Worm (Caenorhabditis elegans) whole organism, L2 larva: ENCODE measurements around the gene clec-134.

Source experiments
- alr-1 ChIP-seq: fragments of 150-350 bp; optimal IDR thresholded peaks from 2 replicates; lab custom pipeline; 2014; ENCODE audit warnings: missing biosample characterization, missing genetic modification characterization
- ama-1 ChIP-seq: fragments of 150-350 bp; optimal IDR thresholded peaks from 2 replicates; lab custom pipeline; 2018; ENCODE audit warnings: inconsistent platforms
- nhr-11 ChIP-seq: fragments of 150-350 bp; optimal IDR thresholded peaks from 2 replicates; lab custom pipeline; 2014; ENCODE audit warnings: missing biosample characterization, missing genetic modification characterization
- snpc-4 ChIP-seq: fragments of 150-350 bp; optimal IDR thresholded peaks from 2 replicates; lab custom pipeline; 2014; ENCODE audit warnings: missing biosample characterization, missing genetic modification characterization

ce11 chrII:3622014-3622413 lies 42.1 kb downstream of the clec-134 start, which contains the start of gene M151.7:
- TF ChIP-seq ama-1 (no peak), snpc-4 (no peak), nhr-11 (tag; lab: Kevin White, UChicago) (no peak), alr-1 (no peak)
